Worm (Caenorhabditis elegans): ENCODE results near the gene cdc-48.2.

Gene cdc-48.2

ce11 chrII:8093914-8094313 is 44.4 kb upstream of the cdc-48.2 start:
- TF ChIP-seq tbx-8 (GFP tag; optimal IDR thresholded peaks at IDR 0.05) (no peak), blmp-1 (tag; optimal IDR thresholded peaks at IDR 0.05) (peak; percentile 12)

DNA sequence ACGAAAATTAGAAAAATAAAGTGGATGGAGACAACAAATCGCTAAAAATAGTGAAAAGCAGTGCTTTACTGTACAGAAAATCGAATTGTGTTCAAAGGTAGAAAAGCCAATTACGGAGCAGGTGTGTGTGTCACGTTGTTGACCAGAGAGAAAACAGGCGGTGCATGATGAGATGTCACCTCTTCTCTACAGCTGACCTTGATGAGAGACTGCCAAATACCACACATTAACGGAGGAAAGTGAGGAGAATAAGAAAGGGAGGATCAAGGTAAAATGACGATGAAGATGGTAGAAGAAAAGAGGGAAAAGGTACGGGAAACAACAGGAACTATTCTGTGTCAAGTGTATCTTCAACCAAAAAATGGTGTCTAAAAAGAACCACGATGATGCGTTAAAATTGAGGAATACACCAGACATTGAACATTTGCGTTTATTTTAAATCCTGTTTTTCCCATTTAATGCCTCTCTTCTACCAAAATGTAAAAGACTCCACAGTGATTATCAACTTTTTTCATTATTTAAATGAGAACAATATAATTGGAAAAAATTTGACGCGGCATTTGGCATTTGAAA is 39.0 kb upstream of the cdc-48.2 start:
- peak; percentile 49 for TF ChIP-seq nhr-2 (tag; optimal IDR thresholded peaks at IDR 0.05)
- TF ChIP-seq mep-1 (tag; optimal IDR thresholded peaks at IDR 0.05) = no peak
- no peak for TF ChIP-seq nhr-237 (tag; optimal IDR thresholded peaks at IDR 0.05)

- TF ChIP-seq sem-2 (GFP tag; optimal IDR thresholded peaks at IDR 0.05) = no peak
- TF ChIP-seq lin-32 (GFP tag; optimal IDR thresholded peaks at IDR 0.05) = no peak
- no peak for TF ChIP-seq cnd-1 (tag; optimal IDR thresholded peaks at IDR 0.05)
- no peak for TF ChIP-seq nhr-76 (tag; optimal IDR thresholded peaks at IDR 0.05)
- TF ChIP-seq elt-3 (tag; optimal IDR thresholded peaks at IDR 0.05) = no peak
- no peak for TF ChIP-seq unc-39 (tag; optimal IDR thresholded peaks at IDR 0.05)
Observed at ce11 chrII:8102041-8102440, 36.3 kb upstream of the cdc-48.2 start, which contains the start of gene sre-2. Gene sre-2, minus strand, starts transcription at chrII:8102141.

ce11 chrII:8104998-8105397 is 33.3 kb upstream of the cdc-48.2 start, which contains the start of gene sfxn-5:
Gene sfxn-5, minus strand, starts transcription at chrII:8105052.
- TF ChIP-seq hlh-1 (tag; optimal IDR thresholded peaks at IDR 0.05) (peak; percentile 91), unc-62 (GFP tag; optimal IDR thresholded peaks at IDR 0.05) (peak; percentile 4), blmp-1 (tag; optimal IDR thresholded peaks at IDR 0.05) (no peak), unc-120 (tag; optimal IDR thresholded peaks at IDR 0.05; ENCODE audit: poor library complexity, severe bottlenecking) (peak; percentile 84)

ce11 chrII:8106921-8107695 is 31.2 kb upstream of the cdc-48.2 start, which contains the start of the genes chst-1 and C41C4.9:
Gene chst-1, minus strand, starts transcription at chrII:8106971.
Gene C41C4.9, plus strand, starts transcription at chrII:8107645.
- TF ChIP-seq nhr-28 (tag; optimal IDR thresholded peaks at IDR 0.05) = peak; percentile 35
- peak; percentile 16 for TF ChIP-seq lsy-2 (tag; optimal IDR thresholded peaks at IDR 0.05)
- TF ChIP-seq ham-2 (GFP tag; optimal IDR thresholded peaks at IDR 0.05) = peak; percentile 90
- TF ChIP-seq zip-8 (tag; optimal IDR thresholded peaks at IDR 0.05) = no peak
- TF ChIP-seq drap-1 (GFP tag; optimal IDR thresholded peaks at IDR 0.05) = peak; percentile 97
- no peak for TF ChIP-seq snpc-4 (tag; optimal IDR thresholded peaks at IDR 0.05)
- TF ChIP-seq unc-62 (GFP tag; optimal IDR thresholded peaks at IDR 0.05) = peak; percentile 80
- peak; percentile 88 for TF ChIP-seq sem-2 (GFP tag; optimal IDR thresholded peaks at IDR 0.05)
- TF ChIP-seq mep-1 (tag; optimal IDR thresholded peaks at IDR 0.05) = peak; percentile 63
- TF ChIP-seq flh-1 (GFP tag; optimal IDR thresholded peaks at IDR 0.05) = peak; percentile 87
- TF ChIP-seq nhr-12 (tag; optimal IDR thresholded peaks at IDR 0.05) = no peak
- peak; percentile 90 for TF ChIP-seq ceh-43 (GFP tag; optimal IDR thresholded peaks at IDR 0.05)
- no peak for TF ChIP-seq nhr-2 (tag; optimal IDR thresholded peaks at IDR 0.05)
- TF ChIP-seq unc-39 (tag; optimal IDR thresholded peaks at IDR 0.05) = peak; percentile 54
- peak; percentile 90 for TF ChIP-seq tbx-8 (GFP tag; optimal IDR thresholded peaks at IDR 0.05)
- no peak for TF ChIP-seq elt-1 (tag; optimal IDR thresholded peaks at IDR 0.05; ENCODE audit: borderline replicate concordance, insufficient read depth)
- peak; percentile 97 for TF ChIP-seq sptf-1 (tag; optimal IDR thresholded peaks at IDR 0.05)
- peak; percentile 96 for TF ChIP-seq ceh-83 (GFP tag; optimal IDR thresholded peaks at IDR 0.05)
- no peak for TF ChIP-seq mab-5 (tag; optimal IDR thresholded peaks at IDR 0.05)
- TF ChIP-seq bed-3 (GFP tag; optimal IDR thresholded peaks at IDR 0.05) = peak; percentile 91
- peak; percentile 97 for TF ChIP-seq lin-32 (GFP tag; optimal IDR thresholded peaks at IDR 0.05)
- TF ChIP-seq elt-3 (tag; optimal IDR thresholded peaks at IDR 0.05) = peak; percentile 73
- TF ChIP-seq unc-120 (tag; optimal IDR thresholded peaks at IDR 0.05; ENCODE audit: poor library complexity, severe bottlenecking) = peak; percentile 95
- peak; percentile 66 for TF ChIP-seq hlh-1 (tag; optimal IDR thresholded peaks at IDR 0.05)
- peak; percentile 29 for TF ChIP-seq lin-13 (tag; optimal IDR thresholded peaks at IDR 0.05)
- no peak for TF ChIP-seq nhr-237 (tag; optimal IDR thresholded peaks at IDR 0.05)
- peak; percentile 97 for TF ChIP-seq cnd-1 (tag; optimal IDR thresholded peaks at IDR 0.05)
- no peak for TF ChIP-seq blmp-1 (tag; optimal IDR thresholded peaks at IDR 0.05)
- TF ChIP-seq ceh-39 (tag; optimal IDR thresholded peaks at IDR 0.05) = no peak
- TF ChIP-seq nhr-76 (tag; optimal IDR thresholded peaks at IDR 0.05) = no peak
- TF ChIP-seq M03D4.4 (tag; optimal IDR thresholded peaks at IDR 0.05) = peak; percentile 94
- peak; percentile 80 for TF ChIP-seq pha-4 (tag; optimal IDR thresholded peaks at IDR 0.05)
- TF ChIP-seq ztf-11 (tag; optimal IDR thresholded peaks at IDR 0.05) = peak; percentile 31
- TF ChIP-seq ces-1 (GFP tag; optimal IDR thresholded peaks at IDR 0.05) = no peak
- TF ChIP-seq mls-2 (tag; optimal IDR thresholded peaks at IDR 0.05) = peak; percentile 97
